Fruit fly (Drosophila melanogaster) whole organism, embryonic: ENCODE results near the gene Adgf-C.

Source experiments
- Bgb ChIP-seq: fragments of 200-800 bp; sonication (Bioruptor generic); IDR thresholded peaks from 2 replicates; pipeline ENCODE4 v1.3.6; 2022; ENCODE audit warnings: missing biosample characterization, missing genetic modification characterization; ENCODE audit not compliant: partially characterized antibody
- Blimp-1 ChIP-seq: fragments of 200-800 bp; sonication (Bioruptor generic); optimal IDR thresholded peaks from 3 replicates; lab custom pipeline; 2018; ENCODE audit warnings: missing biosample characterization, missing genetic modification characterization, mild to moderate bottlenecking, moderate library complexity, missing genetic modification reagents
- CG10274 ChIP-seq: fragments of 200-800 bp; sonication (Bioruptor generic); optimal IDR thresholded peaks from 3 replicates; lab custom pipeline; 2017; ENCODE audit warnings: missing biosample characterization, mild to moderate bottlenecking, missing genetic modification characterization
- CG12769 ChIP-seq: fragments of 200-800 bp; sonication (Bioruptor generic); optimal IDR thresholded peaks from 2 replicates; lab custom pipeline; 2019; ENCODE audit warnings: missing biosample characterization, mild to moderate bottlenecking, missing genetic modification characterization, moderate library complexity
- CG13894 ChIP-seq: fragments of 200-800 bp; sonication (Bioruptor generic); optimal IDR thresholded peaks from 3 replicates; lab custom pipeline; 2018; ENCODE audit warnings: missing biosample characterization, mild to moderate bottlenecking, missing genetic modification characterization, moderate library complexity
- CG16863 ChIP-seq: fragments of 200-800 bp; sonication (Bioruptor generic); optimal IDR thresholded peaks from 3 replicates; lab custom pipeline; 2016; ENCODE audit warnings: missing biosample characterization, missing genetic modification characterization
- CG18599 ChIP-seq: fragments of 200-800 bp; sonication (Bioruptor generic); optimal IDR thresholded peaks from 3 replicates; lab custom pipeline; 2017; ENCODE audit warnings: missing biosample characterization, missing genetic modification characterization, mild to moderate bottlenecking, moderate library complexity, missing genetic modification reagents
- CG2199 ChIP-seq: fragments of 200-800 bp; sonication (Bioruptor generic); IDR thresholded peaks from 3 replicates; pipeline ENCODE4 v1.3.6; 2022; ENCODE audit warnings: missing biosample characterization, missing genetic modification characterization
- CG3281 ChIP-seq: fragments of 200-800 bp; sonication (Bioruptor generic); optimal IDR thresholded peaks from 3 replicates; lab custom pipeline; 2017; ENCODE audit warnings: missing biosample characterization, mild to moderate bottlenecking, missing genetic modification characterization
- CG33213 ChIP-seq: fragments of 200-800 bp; sonication (Bioruptor generic); optimal IDR thresholded peaks from 3 replicates; lab custom pipeline; 2016; ENCODE audit warnings: missing biosample characterization, missing genetic modification characterization
- CG34224 ChIP-seq: fragments of 200-800 bp; sonication (Bioruptor generic); IDR thresholded peaks from 3 replicates; pipeline ENCODE4 v1.3.6; 2022; ENCODE audit warnings: missing biosample characterization, missing genetic modification characterization; ENCODE audit not compliant: partially characterized antibody
- CG4707 ChIP-seq: fragments of 200-800 bp; sonication (Bioruptor generic); optimal IDR thresholded peaks from 2 replicates; lab custom pipeline; 2018; ENCODE audit warnings: missing biosample characterization, mild to moderate bottlenecking, missing genetic modification characterization, moderate library complexity
- CG4820 ChIP-seq: fragments of 200-800 bp; sonication (Bioruptor generic); optimal IDR thresholded peaks from 3 replicates; lab custom pipeline; 2016; ENCODE audit warnings: missing biosample characterization, missing genetic modification characterization
- CG5953 ChIP-seq: fragments of 200-800 bp; sonication (Bioruptor generic); IDR thresholded peaks from 2 replicates; pipeline ENCODE4 v1.3.6; 2022; ENCODE audit warnings: missing biosample characterization, missing genetic modification characterization
- CG6175 ChIP-seq: fragments of 200-800 bp; sonication (Bioruptor generic); IDR thresholded peaks from 3 replicates; pipeline ENCODE4 v1.3.6; 2022; ENCODE audit warnings: missing biosample characterization, missing genetic modification characterization
- CG7963 ChIP-seq: fragments of 200-800 bp; sonication (Bioruptor generic); IDR thresholded peaks from 3 replicates; pipeline ENCODE4 v1.3.6; 2022; ENCODE audit warnings: missing biosample characterization, missing genetic modification characterization; ENCODE audit not compliant: partially characterized antibody
- CG7987 ChIP-seq: fragments of 200-800 bp; sonication (Bioruptor generic); optimal IDR thresholded peaks from 2 replicates; lab custom pipeline; 2018; ENCODE audit warnings: missing biosample characterization, mild to moderate bottlenecking, missing genetic modification characterization, moderate library complexity
- CG9797 ChIP-seq: fragments of 200-800 bp; sonication (Bioruptor generic); optimal IDR thresholded peaks from 3 replicates; lab custom pipeline; 2018; ENCODE audit warnings: missing biosample characterization, mild to moderate bottlenecking, missing genetic modification characterization
- D19A ChIP-seq: fragments of 200-800 bp; optimal IDR thresholded peaks from 3 replicates; lab custom pipeline; 2019; ENCODE audit warnings: missing biosample characterization, mild to moderate bottlenecking, missing genetic modification characterization, moderate library complexity
- Elba2 ChIP-seq: fragments of 200-800 bp; sonication (Bioruptor generic); optimal IDR thresholded peaks from 3 replicates; lab custom pipeline; 2016; ENCODE audit warnings: missing biosample characterization, missing genetic modification characterization
- Med ChIP-seq: fragments of 200-800 bp; sonication (Bioruptor generic); peaks from one replicate; lab custom pipeline; 2016; ENCODE audit warnings: missing biosample characterization, missing genetic modification characterization, mild to moderate bottlenecking, inconsistent platforms, moderate library complexity
- Neu2 ChIP-seq: fragments of 200-800 bp; sonication (Bioruptor generic); optimal IDR thresholded peaks from 3 replicates; lab custom pipeline; 2016; ENCODE audit warnings: missing biosample characterization, missing genetic modification characterization, borderline replicate concordance
- Pdp1 ChIP-seq, 2 experiments: fragments of 200-800 bp; sonication (Bioruptor generic); optimal IDR thresholded peaks; 3 replicates each; lab custom pipeline; 2016; ENCODE audit warnings: missing biosample characterization in 2 of 2, missing genetic modification characterization in 2 of 2, mild to moderate bottlenecking in 1 of 2, moderate library complexity in 1 of 2
- Rx ChIP-seq: fragments of 200-800 bp; sonication (Bioruptor generic); IDR thresholded peaks from 2 replicates; pipeline ENCODE4 v1.3.6; 2022; ENCODE audit warnings: missing biosample characterization, missing genetic modification characterization
- Spps ChIP-seq: fragments of 200-800 bp; sonication (Bioruptor generic); optimal IDR thresholded peaks from 2 replicates; lab custom pipeline; 2018; ENCODE audit warnings: missing biosample characterization, mild to moderate bottlenecking, missing genetic modification characterization
- Sry-δ ChIP-seq: fragments of 200-800 bp; sonication (Bioruptor generic); optimal IDR thresholded peaks from 2 replicates; lab custom pipeline; 2016; ENCODE audit warnings: missing biosample characterization, missing genetic modification characterization
- ab ChIP-seq: fragments of 200-800 bp; sonication (Bioruptor generic); optimal IDR thresholded peaks from 2 replicates; lab custom pipeline; 2016; ENCODE audit warnings: missing biosample characterization, missing genetic modification characterization
- amos ChIP-seq: fragments of 200-800 bp; sonication (Bioruptor generic); IDR thresholded peaks from 2 replicates; pipeline ENCODE4 v1.3.6; 2022; ENCODE audit warnings: missing biosample characterization, missing genetic modification characterization; ENCODE audit not compliant: partially characterized antibody
- fd64A ChIP-seq: fragments of 200-800 bp; sonication (Bioruptor generic); optimal IDR thresholded peaks from 3 replicates; lab custom pipeline; 2018; ENCODE audit warnings: missing biosample characterization, mild to moderate bottlenecking, missing genetic modification characterization
- ftz-f1 ChIP-seq: fragments of 200-800 bp; sonication (Bioruptor generic); optimal IDR thresholded peaks from 2 replicates; lab custom pipeline; 2016; ENCODE audit warnings: missing biosample characterization, missing genetic modification characterization
- grn ChIP-seq: fragments of 200-800 bp; sonication (Bioruptor generic); optimal IDR thresholded peaks from 3 replicates; lab custom pipeline; 2017; ENCODE audit warnings: missing biosample characterization, missing genetic modification characterization
- hbn ChIP-seq: fragments of 200-800 bp; sonication (Bioruptor generic); IDR thresholded peaks from 2 replicates; pipeline ENCODE4 v1.3.6; 2022; ENCODE audit warnings: missing biosample characterization, missing genetic modification characterization; ENCODE audit not compliant: partially characterized antibody
- jigr1 ChIP-seq: fragments of 200-800 bp; sonication (Bioruptor generic); IDR thresholded peaks from 3 replicates; pipeline ENCODE4 v1.3.6; 2022; ENCODE audit warnings: missing biosample characterization, missing genetic modification characterization
- ken ChIP-seq: fragments of 200-800 bp; sonication (Bioruptor generic); IDR thresholded peaks from 3 replicates; pipeline ENCODE4 v1.3.6; 2022; ENCODE audit warnings: missing biosample characterization, missing genetic modification characterization
- lbe ChIP-seq: fragments of 200-800 bp; sonication (Bioruptor generic); optimal IDR thresholded peaks from 2 replicates; lab custom pipeline; 2016; ENCODE audit warnings: missing biosample characterization, mild to moderate bottlenecking, missing genetic modification characterization
- nom ChIP-seq: fragments of 200-800 bp; sonication (Bioruptor generic); optimal IDR thresholded peaks from 2 replicates; lab custom pipeline; 2017; ENCODE audit warnings: missing biosample characterization, missing genetic modification characterization, mild to moderate bottlenecking, moderate library complexity, missing genetic modification reagents
- otp ChIP-seq: fragments of 200-800 bp; sonication (Bioruptor generic); IDR thresholded peaks from 3 replicates; pipeline ENCODE4, ENCODE4 v1.3.6; 2022; ENCODE audit warnings: missing biosample characterization, missing genetic modification characterization
- peb ChIP-seq: fragments of 200-800 bp; sonication (Bioruptor generic); IDR thresholded peaks from 2 replicates; pipeline ENCODE4 v1.3.6; 2022; ENCODE audit warnings: missing biosample characterization, missing genetic modification characterization
- pnt ChIP-seq: fragments of 200-800 bp; sonication (Bioruptor generic); optimal IDR thresholded peaks from 3 replicates; lab custom pipeline; 2016; ENCODE audit warnings: missing biosample characterization, missing genetic modification characterization
- pros ChIP-seq: fragments of 200-800 bp; sonication (Bioruptor generic); optimal IDR thresholded peaks from 3 replicates; lab custom pipeline; 2019; ENCODE audit warnings: missing biosample characterization, mild to moderate bottlenecking, missing genetic modification characterization, moderate library complexity
- pum ChIP-seq: fragments of 200-800 bp; sonication (Bioruptor generic); optimal IDR thresholded peaks from 2 replicates; lab custom pipeline; 2016; ENCODE audit warnings: missing biosample characterization, missing genetic modification characterization
- rib ChIP-seq: fragments of 200-800 bp; sonication (Bioruptor generic); IDR thresholded peaks from 2 replicates; pipeline ENCODE4 v1.3.6; 2022; ENCODE audit warnings: missing biosample characterization, missing genetic modification characterization
- ro ChIP-seq: fragments of 200-800 bp; sonication (Bioruptor generic); IDR thresholded peaks from 2 replicates; pipeline ENCODE4 v1.3.6; 2022; ENCODE audit warnings: missing biosample characterization, missing genetic modification characterization
- seq ChIP-seq: fragments of 200-800 bp; sonication (Bioruptor generic); IDR thresholded peaks from 2 replicates; pipeline ENCODE4 v1.3.6; 2022; ENCODE audit warnings: missing biosample characterization, missing genetic modification characterization
- shn ChIP-seq: fragments of 200-800 bp; sonication (Bioruptor generic); optimal IDR thresholded peaks from 3 replicates; lab custom pipeline; 2016; ENCODE audit warnings: missing biosample characterization, missing genetic modification characterization
- vvl ChIP-seq: fragments of 200-800 bp; sonication (Bioruptor generic); IDR thresholded peaks from 2 replicates; pipeline ENCODE4 v1.3.6; 2022; ENCODE audit warnings: missing biosample characterization, missing genetic modification characterization
- wdn ChIP-seq: fragments of 200-800 bp; sonication (Bioruptor generic); IDR thresholded peaks from 2 replicates; pipeline ENCODE4 v1.3.6; 2022; ENCODE audit warnings: missing biosample characterization, missing genetic modification characterization
- wek ChIP-seq: fragments of 200-800 bp; sonication (Bioruptor generic); optimal IDR thresholded peaks from 3 replicates; lab custom pipeline; 2018; ENCODE audit warnings: missing biosample characterization, mild to moderate bottlenecking, missing genetic modification characterization, moderate library complexity
- wor ChIP-seq: fragments of 200-800 bp; sonication (Bioruptor generic); IDR thresholded peaks from 2 replicates; pipeline ENCODE4 v1.3.6; 2022; ENCODE audit warnings: missing biosample characterization, missing genetic modification characterization
- yki ChIP-seq: fragments of >200 bp; optimal IDR thresholded peaks from 3 replicates; lab custom pipeline; 2018
- zfh1 ChIP-seq: fragments of 200-800 bp; sonication (Bioruptor generic); IDR thresholded peaks from 3 replicates; pipeline ENCODE4 v1.3.6; 2022; ENCODE audit warnings: missing biosample characterization, missing genetic modification characterization

The Adgf-C gene

DNA sequence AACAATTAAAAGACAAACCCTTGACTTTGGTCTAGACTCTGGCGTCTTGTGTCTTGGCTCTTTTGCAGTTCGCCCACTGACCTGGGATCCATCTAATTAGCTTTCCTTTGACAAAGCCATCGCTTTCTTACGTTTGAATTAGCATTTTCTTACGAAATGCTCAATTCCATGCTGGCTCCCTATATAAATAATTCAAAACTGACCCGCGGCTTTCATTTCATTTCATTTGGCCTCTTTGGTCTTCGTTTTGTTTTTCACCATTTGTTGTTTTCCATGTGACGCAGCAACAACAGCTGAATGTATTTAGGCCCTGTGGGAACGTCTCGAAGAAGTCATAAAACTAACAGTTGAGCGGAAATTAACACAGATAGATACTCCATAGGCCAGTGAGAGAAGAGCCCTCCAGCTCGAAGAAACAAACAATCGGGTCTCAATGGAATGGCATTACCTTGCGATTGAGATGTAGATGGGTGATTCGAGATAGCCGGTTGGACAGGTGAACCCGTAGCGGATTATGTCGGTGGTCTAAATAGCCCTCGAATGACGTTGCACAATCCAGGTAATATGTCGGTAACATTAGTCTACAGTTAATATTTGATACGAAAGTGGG is 17.6 kb downstream of the Adgf-C start (continued):
- TF ChIP-seq hbn (GFP tag; lab: Robert Waterston, UW) (no peak), CG13894 (no peak), Rx (GFP tag; lab: Robert Waterston, UW) (no peak), rib (no peak), CG2199 (GFP tag; lab: Robert Waterston, UW) (peak; percentile 87), pros (peak; percentile 98), CG7963 (GFP tag; lab: Robert Waterston, UW) (no peak), CG5953 (no peak), pnt (no peak), Bgb (GFP tag; lab: Robert Waterston, UW) (no peak), CG18599 (GFP tag; lab: Kevin White, UChicago) (no peak), grn (peak; percentile 79), CG6175 (GFP tag; lab: Robert Waterston, UW) (no peak), vvl (peak; percentile 59; the same call in 1 of the 2 replicates), wdn (GFP tag; lab: Robert Waterston, UW) (no peak), jigr1 (no peak), Pdp1 (GFP tag; optimal IDR thresholded peaks at IDR 0.05; lab: Kevin White, UChicago) (no peak), D19A (tag; lab: Kevin White, UChicago) (no peak), yki (lab: Kevin White, UChicago) (no peak), CG9797 (GFP tag; lab: Kevin White, UChicago) (no peak), CG4820 (GFP tag; lab: Kevin White, UChicago) (no peak), seq (no peak), fd64A (GFP tag; lab: Kevin White, UChicago) (no peak), ab (GFP tag; lab: Kevin White, UChicago) (no peak), Sry-δ (GFP tag; lab: Kevin White, UChicago) (no peak), ken (no peak), CG33213 (GFP tag; lab: Kevin White, UChicago) (no peak), shn (GFP tag; lab: Kevin White, UChicago) (no peak), Spps (tag; lab: Kevin White, UChicago) (no peak), lbe (GFP tag; lab: Kevin White, UChicago) (no peak), amos (GFP tag; lab: Robert Waterston, UW) (no peak), ftz-f1 (GFP tag; lab: Kevin White, UChicago) (no peak), otp (no peak), Neu2 (GFP tag; lab: Kevin White, UChicago) (no peak), CG16863 (GFP tag; lab: Kevin White, UChicago) (no peak), peb (no peak), zfh1 (GFP tag; lab: Robert Waterston, UW) (no peak), CG7987 (no peak), CG12769 (tag; lab: Kevin White, UChicago) (peak; percentile 6), CG10274 (GFP tag; lab: Kevin White, UChicago) (no peak), CG4707 (GFP tag; lab: Kevin White, UChicago) (no peak), CG34224 (GFP tag; lab: Robert Waterston, UW) (no peak), Blimp-1 (GFP tag; lab: Kevin White, UChicago) (peak; percentile 34), pum (GFP tag; lab: Kevin White, UChicago) (no peak), ro (no peak), nom (GFP tag; lab: Kevin White, UChicago) (no peak), wek (GFP tag; lab: Kevin White, UChicago) (no peak), Elba2 (GFP tag; lab: Kevin White, UChicago) (no peak), CG3281 (GFP tag; lab: Kevin White, UChicago) (no peak), Med (GFP tag; lab: Kevin White, UChicago) (peak; percentile 12), wor (no peak)
